Worm (Caenorhabditis elegans): Measurements from ENCODE around the gene Y116A8C.25.
"Not testable (repeated sequence)": the region's sequence is repeated elsewhere in the genome, so short reads cannot be mapped to it uniquely, and the experiment has no call there.

Gene Y116A8C.25

ce11 chrIV:17087384-17088099 lies 9.0 kb upstream of the Y116A8C.25 start, which contains the start of the genes snx-13 and snr-1 (continued):
- peak; percentile 52 for TF ChIP-seq elt-2 (tag; optimal IDR thresholded peaks at IDR 0.05)
- TF ChIP-seq ceh-28 (tag; optimal IDR thresholded peaks at IDR 0.05): peak; percentile 22
- TF ChIP-seq nfya-1 (tag; optimal IDR thresholded peaks at IDR 0.05; ENCODE audit: insufficient read depth): peak; percentile 77
- no peak for TF ChIP-seq nhr-12 (tag; optimal IDR thresholded peaks at IDR 0.05)
- TF ChIP-seq egl-27 (tag; optimal IDR thresholded peaks at IDR 0.05): no peak
- no peak for TF ChIP-seq ZK546.5 (tag; optimal IDR thresholded peaks at IDR 0.05)
- TF ChIP-seq nhr-25 (tag; optimal IDR thresholded peaks at IDR 0.05): peak; percentile 41
- no peak for TF ChIP-seq mml-1 (tag; optimal IDR thresholded peaks at IDR 0.05)
- TF ChIP-seq unc-39 (tag; optimal IDR thresholded peaks at IDR 0.05): no peak
- no peak for TF ChIP-seq jun-1 (tag; optimal IDR thresholded peaks at IDR 0.05)
- TF ChIP-seq sea-2 (GFP tag; optimal IDR thresholded peaks at IDR 0.05): no peak
- no peak for TF ChIP-seq aly-2 (tag; optimal IDR thresholded peaks at IDR 0.05)
- TF ChIP-seq ceh-16 (tag; optimal IDR thresholded peaks at IDR 0.05): no peak

ce11 chrIV:17084839-17085238 lies 6.3 kb upstream of the Y116A8C.25 start:
- TF ChIP-seq ceh-9 (tag; optimal IDR thresholded peaks at IDR 0.05) (no peak), fos-1 (tag; optimal IDR thresholded peaks at IDR 0.05) (no peak)

- TF ChIP-seq hmg-11 (tag; optimal IDR thresholded peaks at IDR 0.05) (peak; percentile 12), nhr-28 (tag; optimal IDR thresholded peaks at IDR 0.05) (no peak), lin-15B (tag; optimal IDR thresholded peaks at IDR 0.05) (peak; percentile 46), pha-4 (tag; optimal IDR thresholded peaks at IDR 0.05) (peak; percentile 15), nfya-1 (tag; optimal IDR thresholded peaks at IDR 0.05; ENCODE audit: insufficient read depth) (peak; percentile 0), jun-1 (tag; optimal IDR thresholded peaks at IDR 0.05) (no peak)
These were observed 5.8 kb upstream of the Y116A8C.25 start for ce11 chrIV:17084317-17084716.

- TF ChIP-seq mml-1, ceh-82, nhr-67 (tag; optimal IDR thresholded peaks at IDR 0.05): not testable (repeated sequence)
These were observed 7.8 kb downstream of the Y116A8C.25 start, which contains the start of gene Y116A8C.24 for ce11 chrIV:17070791-17071190. Gene Y116A8C.24, minus strand, starts transcription at chrIV:17070891.

- not testable (repeated sequence) for TF ChIP-seq pha-4 (tag; optimal IDR thresholded peaks at IDR 0.05); sea-2 (GFP tag; optimal IDR thresholded peaks at IDR 0.05); ceh-28 (tag; optimal IDR thresholded peaks at IDR 0.05)
These were observed 13.6 kb downstream of the Y116A8C.25 start, which contains the start of gene Y116A8C.465 for ce11 chrIV:17064937-17065336. Gene Y116A8C.465, plus strand, starts transcription at chrIV:17065237.

ce11 chrIV:17063700-17064099 lies 14.8 kb downstream of the Y116A8C.25 start, which contains the start of gene Y116A8C.467:
Gene Y116A8C.467, minus strand, starts transcription at chrIV:17063800.
- TF ChIP-seq pqm-1, lsy-12, ztf-4 (tag; optimal IDR thresholded peaks at IDR 0.05): not testable (repeated sequence)

- TF ChIP-seq lin-39 (tag; optimal IDR thresholded peaks at IDR 0.05) (no peak), nhr-76 (tag; optimal IDR thresholded peaks at IDR 0.05) (no peak), nhr-28 (tag; optimal IDR thresholded peaks at IDR 0.05) (no peak), ceh-16 (tag; optimal IDR thresholded peaks at IDR 0.05) (no peak), unc-39 (tag; optimal IDR thresholded peaks at IDR 0.05) (no peak), R02D3.7 (tag; optimal IDR thresholded peaks at IDR 0.05) (no peak), mdl-1 (tag; optimal IDR thresholded peaks at IDR 0.05) (no peak), elt-2 (tag; optimal IDR thresholded peaks at IDR 0.05) (no peak), nhr-23 (tag; optimal IDR thresholded peaks at IDR 0.05) (no peak), nfya-1 (tag; optimal IDR thresholded peaks at IDR 0.05; ENCODE audit: insufficient read depth) (no peak), daf-12 (tag; optimal IDR thresholded peaks at IDR 0.05) (no peak), hmg-11 (tag; optimal IDR thresholded peaks at IDR 0.05) (no peak), jun-1 (tag; optimal IDR thresholded peaks at IDR 0.05) (no peak), aly-2 (tag; optimal IDR thresholded peaks at IDR 0.05) (no peak), lin-15B (tag; optimal IDR thresholded peaks at IDR 0.05) (no peak), pha-4 (tag; optimal IDR thresholded peaks at IDR 0.05) (no peak), sea-2 (GFP tag; optimal IDR thresholded peaks at IDR 0.05) (no peak), nhr-25 (tag; optimal IDR thresholded peaks at IDR 0.05) (no peak), ZK546.5 (tag; optimal IDR thresholded peaks at IDR 0.05) (no peak), nhr-77 (tag; optimal IDR thresholded peaks at IDR 0.05) (no peak)
These were observed 20.5 kb downstream of the Y116A8C.25 start, which contains the start of gene Y116A8C.44 for ce11 chrIV:17058036-17058435. Gene Y116A8C.44, minus strand, starts transcription at chrIV:17058136.

Measured in whole organism, L3 larva.